Worm (Caenorhabditis elegans): Measurements from ENCODE around the gene sre-11.
"Not testable (repeated sequence)": the region's sequence is repeated elsewhere in the genome, so short reads cannot be mapped to it uniquely, and the experiment has no call there.

The sre-11 gene

ce11 chrV:7708525-7708924 lies 24.8 kb upstream of the sre-11 start, which contains the start of gene ZK105.11:
ZK105.11 (minus strand) TSS chrV:7708625.
- TF ChIP-seq W03F9.2 (tag; optimal IDR thresholded peaks at IDR 0.05) (no peak), dao-5 (tag; optimal IDR thresholded peaks at IDR 0.05) (no peak), him-1 (tag; optimal IDR thresholded peaks at IDR 0.05) (no peak)

ce11 chrV:7705316-7705715 lies 21.6 kb upstream of the sre-11 start, which contains the start of gene srw-3:
srw-3 (plus strand) TSS chrV:7705616.
- no peak for TF ChIP-seq dao-5 (tag; optimal IDR thresholded peaks at IDR 0.05)
- TF ChIP-seq him-1 (tag; optimal IDR thresholded peaks at IDR 0.05), result no peak
- no peak for TF ChIP-seq W03F9.2 (tag; optimal IDR thresholded peaks at IDR 0.05)

ce11 chrV:7703536-7703935 lies 19.8 kb upstream of the sre-11 start, which contains the start of gene srsx-40:
srsx-40 (minus strand) TSS chrV:7703636.
- not testable (repeated sequence) for TF ChIP-seq dao-5, him-1, W03F9.2 (tag; optimal IDR thresholded peaks at IDR 0.05)

ce11 chrV:7696842-7697241 lies 13.1 kb upstream of the sre-11 start, which contains the start of gene ZK105.3:
ZK105.3 (plus strand) TSS chrV:7697142.
- TF ChIP-seq him-1 (tag; optimal IDR thresholded peaks at IDR 0.05) (no peak), W03F9.2 (tag; optimal IDR thresholded peaks at IDR 0.05) (no peak), dao-5 (tag; optimal IDR thresholded peaks at IDR 0.05) (no peak)

- TF ChIP-seq him-1 (tag; optimal IDR thresholded peaks at IDR 0.05) (no peak), W03F9.2 (tag; optimal IDR thresholded peaks at IDR 0.05) (no peak), dao-5 (tag; optimal IDR thresholded peaks at IDR 0.05) (no peak)
Observed at ce11 chrV:7693394-7693793, 9.6 kb upstream of the sre-11 start, which contains the start of gene C12D5.10. C12D5.10 (minus strand) TSS chrV:7693494.

ce11 chrV:7690637-7691036 lies 6.9 kb upstream of the sre-11 start:
- no peak for TF ChIP-seq dao-5 (tag; optimal IDR thresholded peaks at IDR 0.05)
- TF ChIP-seq W03F9.2 (tag; optimal IDR thresholded peaks at IDR 0.05), result no peak
- TF ChIP-seq him-1 (tag; optimal IDR thresholded peaks at IDR 0.05), result no peak

- TF ChIP-seq dao-5 (tag; optimal IDR thresholded peaks at IDR 0.05), result no peak
- no peak for TF ChIP-seq W03F9.2 (tag; optimal IDR thresholded peaks at IDR 0.05)
- no peak for TF ChIP-seq him-1 (tag; optimal IDR thresholded peaks at IDR 0.05)
Observed at ce11 chrV:7689888-7690287, 6.1 kb upstream of the sre-11 start, which contains the start of gene C12D5.9. C12D5.9 (minus strand) TSS chrV:7689988.

ce11 chrV:7686189-7686588 lies 2.4 kb upstream of the sre-11 start, which contains the start of the genes nhr-94 and nhr-152:
nhr-94 (minus strand) TSS chrV:7686335.
nhr-152 (plus strand) TSS chrV:7686350.
- no peak for TF ChIP-seq W03F9.2 (tag; optimal IDR thresholded peaks at IDR 0.05)
- no peak for TF ChIP-seq him-1 (tag; optimal IDR thresholded peaks at IDR 0.05)
- TF ChIP-seq dao-5 (tag; optimal IDR thresholded peaks at IDR 0.05), result no peak

ce11 chrV:7681388-7681787 lies 2.4 kb downstream of the sre-11 start, which contains the start of gene cyp-33A1:
cyp-33A1 (minus strand) TSS chrV:7681459.
- TF ChIP-seq W03F9.2 (tag; optimal IDR thresholded peaks at IDR 0.05) (no peak), dao-5 (tag; optimal IDR thresholded peaks at IDR 0.05) (no peak), him-1 (tag; optimal IDR thresholded peaks at IDR 0.05) (no peak)

ce11 chrV:7675904-7676303 lies 7.9 kb downstream of the sre-11 start, which contains the start of gene C12D5.3:
C12D5.3 (plus strand) TSS chrV:7676204.
- TF ChIP-seq W03F9.2 (tag; optimal IDR thresholded peaks at IDR 0.05) (no peak), him-1 (tag; optimal IDR thresholded peaks at IDR 0.05) (no peak), dao-5 (tag; optimal IDR thresholded peaks at IDR 0.05) (no peak)

- no peak for TF ChIP-seq him-1 (tag; optimal IDR thresholded peaks at IDR 0.05)
- no peak for TF ChIP-seq W03F9.2 (tag; optimal IDR thresholded peaks at IDR 0.05)
- no peak for TF ChIP-seq dao-5 (tag; optimal IDR thresholded peaks at IDR 0.05)
Observed at ce11 chrV:7672258-7672657, 11.5 kb downstream of the sre-11 start, which contains the start of gene C12D5.4. C12D5.4 (plus strand) TSS chrV:7672558.

ce11 chrV:7667940-7668339 lies 15.8 kb downstream of the sre-11 start, which contains the start of gene C12D5.5:
C12D5.5 (plus strand) TSS chrV:7668240.
- no peak for TF ChIP-seq dao-5 (tag; optimal IDR thresholded peaks at IDR 0.05)
- TF ChIP-seq W03F9.2 (tag; optimal IDR thresholded peaks at IDR 0.05), result no peak
- no peak for TF ChIP-seq him-1 (tag; optimal IDR thresholded peaks at IDR 0.05)

ce11 chrV:7653567-7653966 lies 30.2 kb downstream of the sre-11 start, which contains the start of gene srh-200:
srh-200 (minus strand) TSS chrV:7653667.
- TF ChIP-seq him-1 (tag; optimal IDR thresholded peaks at IDR 0.05), result no peak
- no peak for TF ChIP-seq W03F9.2 (tag; optimal IDR thresholded peaks at IDR 0.05)
- no peak for TF ChIP-seq dao-5 (tag; optimal IDR thresholded peaks at IDR 0.05)

- TF ChIP-seq W03F9.2 (tag; optimal IDR thresholded peaks at IDR 0.05) (no peak), him-1 (tag; optimal IDR thresholded peaks at IDR 0.05) (no peak), dao-5 (tag; optimal IDR thresholded peaks at IDR 0.05) (no peak)
Observed at ce11 chrV:7651757-7652156, 32.0 kb downstream of the sre-11 start, which contains the start of gene srh-234. srh-234 (minus strand) TSS chrV:7651857.

All from whole organism, L4/young adult.